Worm (Caenorhabditis elegans): ENCODE data around the gene cyp-13A6.

ce11 chrII:9755425-9755824 is 47.2 kb downstream of the cyp-13A6 start:
- TF ChIP-seq sptf-1 (tag; optimal IDR thresholded peaks at IDR 0.05) (no peak), elt-1 (tag; optimal IDR thresholded peaks at IDR 0.05; ENCODE audit: borderline replicate concordance, insufficient read depth) (no peak), lin-13 (tag; optimal IDR thresholded peaks at IDR 0.05) (no peak), unc-39 (tag; optimal IDR thresholded peaks at IDR 0.05) (no peak), nhr-76 (tag; optimal IDR thresholded peaks at IDR 0.05) (no peak), lsy-2 (tag; optimal IDR thresholded peaks at IDR 0.05) (no peak)
